Worm (Caenorhabditis elegans): Measurements from ENCODE around the gene mtp-18.

mtp-18 gene

DNA sequence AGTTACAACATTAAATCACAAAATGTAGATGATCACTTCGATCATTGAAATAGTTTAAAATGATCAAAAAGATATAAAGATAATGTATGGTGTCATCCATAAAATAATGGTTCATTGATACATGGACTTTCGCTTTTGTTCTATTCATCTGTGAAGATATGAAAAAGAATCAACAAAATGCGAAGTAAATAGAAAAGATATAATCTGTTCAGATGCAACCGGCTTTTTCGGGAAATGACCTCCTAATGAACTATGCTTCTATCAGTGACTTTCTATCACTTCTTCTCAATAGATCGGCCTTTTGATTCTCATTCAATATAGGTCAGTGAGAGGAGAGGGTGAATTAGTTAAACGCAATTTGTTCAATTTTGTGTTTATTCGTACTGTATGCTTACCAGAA is 27.2 kb downstream of the mtp-18 start:
- TF ChIP-seq flt-1 (GFP tag; IDR thresholded peaks at IDR 0.05) (no peak), tab-1 (GFP tag; IDR thresholded peaks at IDR 0.05) (no peak), ztf-23 (GFP tag; IDR thresholded peaks at IDR 0.05) (no peak), med-1 (GFP tag; optimal IDR thresholded peaks at IDR 0.05; ENCODE audit: insufficient read depth) (no peak), ztf-29 (GFP tag; IDR thresholded peaks at IDR 0.05) (no peak), T22C8.4 (GFP tag; IDR thresholded peaks at IDR 0.05) (no peak), ref-1 (GFP tag; conservative IDR thresholded peaks at IDR 0.05) (no peak), klf-2 (GFP tag; conservative IDR thresholded peaks at IDR 0.05) (no peak), cog-1 (tag; optimal IDR thresholded peaks at IDR 0.05) (no peak)

DNA sequence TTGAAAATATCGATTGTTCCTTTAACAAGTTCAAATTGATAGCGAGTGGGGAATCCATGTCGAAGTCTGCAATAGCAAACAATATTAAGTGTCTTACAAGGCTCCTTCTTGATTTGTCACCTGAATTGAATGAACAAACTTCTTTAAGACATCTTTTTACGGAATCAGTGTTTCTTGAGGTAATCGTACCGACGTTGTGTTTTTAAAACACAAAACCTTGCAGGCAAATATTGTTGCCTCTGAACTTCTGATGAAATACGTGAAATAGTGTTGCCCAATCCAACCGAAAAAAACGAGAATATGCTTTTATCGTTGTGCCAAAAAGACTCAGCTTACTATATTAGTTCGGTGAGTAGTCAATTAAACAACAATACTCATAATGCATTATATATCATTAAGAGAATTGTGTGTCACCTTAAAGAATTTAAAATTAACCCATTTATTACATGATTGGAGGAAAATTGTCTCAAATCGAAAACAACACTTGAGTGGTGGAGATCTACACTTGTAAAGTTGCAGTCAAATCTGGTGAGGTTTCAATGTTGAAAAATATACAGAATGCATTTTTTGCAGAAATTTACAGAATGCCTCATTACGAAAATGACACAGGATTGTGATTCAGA is 28.1 kb downstream of the mtp-18 start, which contains the start of the genes T25B2.4 and T13C5.3:
TSS of gene T25B2.4 (plus strand) at position 301 of the 623 bp plus-strand sequence.
TSS of gene T13C5.3 (plus strand) at position 573 of the 623 bp plus-strand sequence.
- TF ChIP-seq tab-1 (GFP tag; IDR thresholded peaks at IDR 0.05): no peak
- TF ChIP-seq ztf-29 (GFP tag; IDR thresholded peaks at IDR 0.05): no peak
- no peak for TF ChIP-seq ztf-23 (GFP tag; IDR thresholded peaks at IDR 0.05)
- TF ChIP-seq T22C8.4 (GFP tag; IDR thresholded peaks at IDR 0.05): no peak
- no peak for TF ChIP-seq klf-2 (GFP tag; conservative IDR thresholded peaks at IDR 0.05)
- no peak for TF ChIP-seq med-1 (GFP tag; optimal IDR thresholded peaks at IDR 0.05; ENCODE audit: insufficient read depth)
- TF ChIP-seq cog-1 (tag; optimal IDR thresholded peaks at IDR 0.05): no peak
- TF ChIP-seq ref-1 (GFP tag; conservative IDR thresholded peaks at IDR 0.05): no peak
- TF ChIP-seq flt-1 (GFP tag; IDR thresholded peaks at IDR 0.05): no peak

DNA sequence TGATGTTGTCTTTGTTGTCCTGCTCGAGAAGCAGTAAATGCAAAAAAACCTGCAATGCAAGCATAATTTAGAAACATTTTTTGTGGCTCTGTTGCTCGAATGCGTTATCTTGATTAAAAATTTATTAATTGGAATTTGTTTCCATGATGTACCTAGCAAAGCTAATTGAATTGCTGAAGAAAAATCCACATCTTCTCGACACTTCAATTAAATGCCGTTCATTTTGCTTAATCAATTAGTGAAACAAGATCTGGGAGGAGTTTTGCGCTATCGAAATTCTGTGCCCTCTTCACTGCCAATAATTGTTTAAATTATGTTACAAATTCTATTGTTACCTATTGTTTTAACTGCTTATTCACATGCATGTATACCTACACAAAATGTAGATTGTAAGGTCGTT is 30.4 kb downstream of the mtp-18 start, which contains the start of gene T25B2.3:
TSS of gene T25B2.3 (plus strand) at position 301 of the 400 bp plus-strand sequence.
- TF ChIP-seq T22C8.4 (GFP tag; IDR thresholded peaks at IDR 0.05): no peak
- no peak for TF ChIP-seq med-1 (GFP tag; optimal IDR thresholded peaks at IDR 0.05; ENCODE audit: insufficient read depth)
- TF ChIP-seq ztf-29 (GFP tag; IDR thresholded peaks at IDR 0.05): no peak

DNA sequence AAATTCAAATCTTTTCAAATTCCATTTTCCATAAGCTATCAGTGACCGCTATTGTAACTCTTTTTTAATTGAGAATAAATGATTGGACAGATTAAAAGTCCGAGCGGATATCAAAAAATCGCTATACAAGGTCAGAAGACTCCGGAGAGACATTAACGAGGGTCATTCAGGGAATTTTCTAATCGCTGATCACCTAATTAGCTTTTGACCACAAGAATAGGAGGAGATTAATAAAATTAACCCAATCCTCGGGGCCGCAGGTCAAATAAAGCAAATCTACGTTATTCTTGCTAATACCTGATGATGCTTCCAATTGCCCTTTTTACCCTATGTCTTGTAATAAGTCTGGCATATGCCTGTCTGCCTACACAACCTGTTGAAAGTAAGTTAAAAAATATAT is 32.5 kb downstream of the mtp-18 start, which contains the start of gene T25B2.1:
TSS of gene T25B2.1 (plus strand) at position 301 of the 400 bp plus-strand sequence.
- TF ChIP-seq ztf-29 (GFP tag; IDR thresholded peaks at IDR 0.05) (no peak), ref-1 (GFP tag; conservative IDR thresholded peaks at IDR 0.05) (no peak), cog-1 (tag; optimal IDR thresholded peaks at IDR 0.05) (no peak), T22C8.4 (GFP tag; IDR thresholded peaks at IDR 0.05) (no peak), med-1 (GFP tag; optimal IDR thresholded peaks at IDR 0.05; ENCODE audit: insufficient read depth) (no peak), klf-2 (GFP tag; conservative IDR thresholded peaks at IDR 0.05) (no peak), tab-1 (GFP tag; IDR thresholded peaks at IDR 0.05) (no peak), flt-1 (GFP tag; IDR thresholded peaks at IDR 0.05) (no peak), ztf-23 (GFP tag; IDR thresholded peaks at IDR 0.05) (no peak)

DNA sequence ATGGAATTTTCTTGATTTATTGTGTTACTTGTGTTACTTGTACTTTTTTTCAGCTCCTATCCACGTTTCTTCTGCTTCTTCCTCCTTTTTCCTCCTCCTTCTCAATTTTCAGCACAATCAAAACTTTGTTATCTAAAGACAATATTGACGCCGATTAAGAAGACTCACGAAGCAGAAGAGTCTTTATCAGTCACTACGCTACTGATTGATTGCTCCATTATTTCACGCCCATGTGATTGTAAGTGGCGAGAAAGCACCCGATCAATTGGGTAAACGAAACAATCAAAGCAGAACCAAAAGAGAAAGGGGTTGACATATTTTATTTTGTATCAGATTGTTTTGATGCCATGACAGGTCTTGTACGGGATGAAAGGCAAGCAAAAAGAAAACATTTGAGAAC is 37.0 kb downstream of the mtp-18 start, which contains the start of gene T25B2.2:
TSS of gene T25B2.2 (plus strand) at position 392 of the 400 bp plus-strand sequence.
- no peak for TF ChIP-seq med-1 (GFP tag; optimal IDR thresholded peaks at IDR 0.05; ENCODE audit: insufficient read depth)
- no peak for TF ChIP-seq flt-1 (GFP tag; IDR thresholded peaks at IDR 0.05)

DNA sequence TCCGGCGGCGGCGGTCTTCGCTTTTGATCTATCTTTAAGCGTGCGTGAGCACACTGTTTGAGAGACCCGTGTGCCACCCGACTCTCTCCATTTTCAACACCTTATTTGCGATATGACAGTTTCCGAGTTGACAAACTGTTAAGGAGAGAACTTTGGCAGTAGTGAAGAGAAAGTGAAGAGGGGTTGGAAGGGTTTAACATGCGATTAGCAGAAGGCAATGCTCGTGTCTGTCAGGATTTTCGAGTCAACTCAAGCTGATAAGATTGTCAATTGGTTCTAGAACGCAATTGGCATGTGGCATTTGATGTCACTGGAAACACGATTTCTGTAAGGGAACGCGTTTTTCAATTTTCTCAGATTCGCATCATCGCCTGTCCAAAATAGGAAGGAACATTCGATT is 38.8 kb downstream of the mtp-18 start:
- TF ChIP-seq klf-2 (GFP tag; conservative IDR thresholded peaks at IDR 0.05): no peak
- no peak for TF ChIP-seq flt-1 (GFP tag; IDR thresholded peaks at IDR 0.05)
- TF ChIP-seq ztf-29 (GFP tag; IDR thresholded peaks at IDR 0.05): no peak
- TF ChIP-seq T22C8.4 (GFP tag; IDR thresholded peaks at IDR 0.05): no peak
- no peak for TF ChIP-seq ztf-23 (GFP tag; IDR thresholded peaks at IDR 0.05)
- TF ChIP-seq med-1 (GFP tag; optimal IDR thresholded peaks at IDR 0.05; ENCODE audit: insufficient read depth): no peak
- TF ChIP-seq cog-1 (tag; optimal IDR thresholded peaks at IDR 0.05): no peak
- TF ChIP-seq tab-1 (GFP tag; IDR thresholded peaks at IDR 0.05): no peak

DNA sequence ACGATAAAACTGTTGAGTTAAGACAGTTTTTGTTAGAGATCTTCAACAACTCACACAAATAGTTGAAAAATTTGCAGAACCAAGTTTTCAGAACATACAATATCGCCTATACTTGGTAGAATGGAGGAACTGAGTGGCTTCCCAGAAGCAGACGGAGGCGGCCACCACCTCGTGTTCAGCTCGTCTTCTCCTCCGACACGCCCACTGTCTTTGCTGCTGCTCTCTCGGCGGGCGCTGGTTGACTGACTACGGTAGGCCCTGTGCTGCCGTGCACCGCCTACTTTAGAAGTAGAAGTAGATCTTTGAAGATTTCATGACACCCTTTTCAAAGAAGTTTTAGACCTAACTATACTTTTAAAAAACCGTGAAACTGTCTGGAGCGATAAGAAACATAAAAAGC is 44.2 kb downstream of the mtp-18 start:
- TF ChIP-seq ref-1 (GFP tag; conservative IDR thresholded peaks at IDR 0.05) (no peak), tab-1 (GFP tag; IDR thresholded peaks at IDR 0.05) (no peak), ztf-23 (GFP tag; IDR thresholded peaks at IDR 0.05) (no peak), flt-1 (GFP tag; IDR thresholded peaks at IDR 0.05) (no peak), ztf-29 (GFP tag; IDR thresholded peaks at IDR 0.05) (no peak), cog-1 (tag; optimal IDR thresholded peaks at IDR 0.05) (no peak), klf-2 (GFP tag; conservative IDR thresholded peaks at IDR 0.05) (no peak), T22C8.4 (GFP tag; IDR thresholded peaks at IDR 0.05) (no peak), med-1 (GFP tag; optimal IDR thresholded peaks at IDR 0.05; ENCODE audit: insufficient read depth) (no peak)

DNA sequence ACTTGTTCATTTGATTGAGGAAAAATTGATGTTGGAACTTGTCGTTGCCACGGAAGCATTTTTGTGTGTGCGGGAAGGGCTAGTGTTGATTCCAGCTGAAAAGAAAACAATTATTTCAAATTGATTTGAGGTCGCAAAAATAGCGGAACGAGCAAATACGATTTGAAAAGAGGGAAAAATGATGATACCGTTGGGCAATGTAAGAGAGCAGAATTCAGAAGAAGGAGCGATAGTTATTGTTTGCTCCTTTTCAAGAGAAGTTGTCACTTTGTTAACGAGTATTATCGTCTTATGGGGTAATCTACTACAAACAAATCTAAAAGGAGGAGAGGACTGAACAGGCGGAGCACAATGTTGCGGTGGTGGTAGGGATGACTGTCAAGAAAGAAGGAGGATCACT is 45.8 kb downstream of the mtp-18 start, which contains the start of gene odd-2:
TSS of gene odd-2 (minus strand) at position 101 of the 400 bp plus-strand sequence.
- no peak for TF ChIP-seq flt-1 (GFP tag; IDR thresholded peaks at IDR 0.05)

DNA sequence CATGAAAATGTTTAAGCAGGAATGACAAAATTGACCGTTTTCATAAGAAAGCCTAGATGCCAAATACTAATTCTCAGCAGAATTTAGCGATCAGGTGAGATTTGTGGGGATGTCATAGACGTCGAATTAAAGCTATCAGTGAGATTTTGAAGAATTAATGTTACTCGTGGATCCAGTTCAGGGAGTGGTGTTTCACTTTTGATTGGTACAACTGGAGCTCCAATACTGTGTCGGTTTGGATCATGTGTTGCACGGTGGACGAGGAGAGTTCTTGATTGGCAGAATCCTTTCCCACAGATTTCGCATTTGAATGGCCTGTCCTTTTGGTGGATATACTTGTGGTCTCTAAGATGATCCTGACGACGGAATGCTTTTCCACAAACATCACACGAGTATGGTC is 46.6 kb downstream of the mtp-18 start:
- TF ChIP-seq tab-1 (GFP tag; IDR thresholded peaks at IDR 0.05): no peak
- TF ChIP-seq ztf-29 (GFP tag; IDR thresholded peaks at IDR 0.05): no peak
- TF ChIP-seq klf-2 (GFP tag; conservative IDR thresholded peaks at IDR 0.05): no peak
- TF ChIP-seq flt-1 (GFP tag; IDR thresholded peaks at IDR 0.05): no peak
- TF ChIP-seq ztf-23 (GFP tag; IDR thresholded peaks at IDR 0.05): no peak
- TF ChIP-seq cog-1 (tag; optimal IDR thresholded peaks at IDR 0.05): no peak
- no peak for TF ChIP-seq T22C8.4 (GFP tag; IDR thresholded peaks at IDR 0.05)
- no peak for TF ChIP-seq med-1 (GFP tag; optimal IDR thresholded peaks at IDR 0.05; ENCODE audit: insufficient read depth)
- no peak for TF ChIP-seq ref-1 (GFP tag; conservative IDR thresholded peaks at IDR 0.05)

DNA sequence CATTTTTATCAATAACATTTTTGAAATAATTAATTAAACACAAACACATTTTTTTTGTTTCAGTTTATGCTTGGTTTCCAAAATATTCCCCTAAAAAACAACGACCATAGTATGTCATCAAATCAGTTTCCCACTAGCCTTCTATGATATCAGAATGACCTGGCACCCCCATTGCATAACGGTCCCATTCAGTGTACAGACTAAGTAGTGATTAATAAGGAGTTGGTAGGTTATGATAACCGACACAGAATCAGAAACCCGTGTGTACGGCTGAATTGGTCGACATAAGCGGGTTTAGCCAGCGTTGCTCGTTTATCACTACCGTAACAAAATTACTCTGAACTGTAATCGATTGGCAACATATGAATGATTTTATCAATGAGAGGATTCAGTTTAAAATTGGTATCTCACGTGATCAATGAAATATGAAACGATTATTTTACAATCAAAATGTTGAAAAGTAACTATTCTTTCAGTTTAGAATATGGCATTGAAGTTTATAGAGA is 48.7 kb downstream of the mtp-18 start:
- TF ChIP-seq tab-1 (GFP tag; IDR thresholded peaks at IDR 0.05) (no peak), ztf-29 (GFP tag; IDR thresholded peaks at IDR 0.05) (no peak), T22C8.4 (GFP tag; IDR thresholded peaks at IDR 0.05) (no peak), flt-1 (GFP tag; IDR thresholded peaks at IDR 0.05) (no peak), ztf-23 (GFP tag; IDR thresholded peaks at IDR 0.05) (no peak), ref-1 (GFP tag; conservative IDR thresholded peaks at IDR 0.05) (no peak), med-1 (GFP tag; optimal IDR thresholded peaks at IDR 0.05; ENCODE audit: insufficient read depth) (no peak), cog-1 (tag; optimal IDR thresholded peaks at IDR 0.05) (no peak), klf-2 (GFP tag; conservative IDR thresholded peaks at IDR 0.05) (no peak)
